Fruit fly (Drosophila melanogaster) whole organism, embryonic: ENCODE measurements around the gene Arp1.

ENCODE experiments used
- Abd-B ChIP-seq: fragments of 200-800 bp; sonication (Bioruptor generic); optimal IDR thresholded peaks from 2 replicates; lab custom pipeline; 2018; ENCODE audit warnings: missing biosample characterization, mild to moderate bottlenecking, missing genetic modification characterization, moderate library complexity
- Awh ChIP-seq: fragments of 200-800 bp; sonication (Bioruptor generic); IDR thresholded peaks from 2 replicates; pipeline ENCODE4, ENCODE4 v1.3.6; 2022; ENCODE audit warnings: missing biosample characterization, missing genetic modification characterization
- CG10366 ChIP-seq: fragments of 200-800 bp; sonication (Bioruptor generic); IDR thresholded peaks from 2 replicates; pipeline ENCODE4 v1.3.6; 2022; ENCODE audit warnings: missing biosample characterization, missing genetic modification characterization
- CG11504 ChIP-seq: fragments of 200-800 bp; sonication (Bioruptor generic); optimal IDR thresholded peaks from 3 replicates; lab custom pipeline; 2019; ENCODE audit warnings: missing biosample characterization, mild to moderate bottlenecking, missing genetic modification characterization, moderate library complexity
- CG11560 ChIP-seq: fragments of 200-800 bp; sonication (Bioruptor generic); IDR thresholded peaks from 3 replicates; pipeline ENCODE4 v1.3.6; 2022; ENCODE audit warnings: missing biosample characterization, missing genetic modification characterization
- CG11723 ChIP-seq: fragments of 200-800 bp; sonication (Bioruptor generic); optimal IDR thresholded peaks from 2 replicates; lab custom pipeline; 2017; ENCODE audit warnings: missing biosample characterization, mild to moderate bottlenecking, missing genetic modification characterization
- CG12236 ChIP-seq: fragments of 200-800 bp; sonication (Bioruptor generic); optimal IDR thresholded peaks from 2 replicates; lab custom pipeline; 2016; ENCODE audit warnings: missing biosample characterization, missing genetic modification characterization
- CG12299 ChIP-seq: fragments of 200-800 bp; sonication (Bioruptor generic); optimal IDR thresholded peaks from 2 replicates; lab custom pipeline; 2018; ENCODE audit warnings: missing biosample characterization, mild to moderate bottlenecking, missing genetic modification characterization
- CG13296 ChIP-seq: fragments of 200-800 bp; sonication (Bioruptor generic); optimal IDR thresholded peaks from 3 replicates; lab custom pipeline; 2018; ENCODE audit warnings: missing biosample characterization, mild to moderate bottlenecking, missing genetic modification characterization
- CG14014 ChIP-seq: fragments of 200-800 bp; sonication (Bioruptor generic); IDR thresholded peaks from 2 replicates; pipeline ENCODE4 v1.3.6; 2022; ENCODE audit warnings: missing biosample characterization, missing genetic modification characterization
- CG17361 ChIP-seq: fragments of 200-800 bp; sonication (Bioruptor generic); IDR thresholded peaks from 3 replicates; pipeline ENCODE4 v1.3.6; 2022; ENCODE audit warnings: missing biosample characterization, missing genetic modification characterization
- CG1832 ChIP-seq: fragments of 200-800 bp; sonication (Bioruptor generic); optimal IDR thresholded peaks from 2 replicates; lab custom pipeline; 2017; ENCODE audit warnings: missing biosample characterization, mild to moderate bottlenecking, missing genetic modification characterization, inconsistent platforms
- CG18476 ChIP-seq: fragments of 200-800 bp; sonication (Bioruptor generic); optimal IDR thresholded peaks from 2 replicates; lab custom pipeline; 2016; ENCODE audit warnings: missing biosample characterization, mild to moderate bottlenecking, missing genetic modification characterization
- CG2712 ChIP-seq: fragments of 200-800 bp; optimal IDR thresholded peaks from 3 replicates; lab custom pipeline; 2019; ENCODE audit warnings: missing biosample characterization, mild to moderate bottlenecking, missing genetic modification characterization, moderate library complexity
- CG2875 ChIP-seq: fragments of 200-800 bp; sonication (Bioruptor generic); optimal IDR thresholded peaks from 2 replicates; lab custom pipeline; 2017; ENCODE audit warnings: missing biosample characterization, mild to moderate bottlenecking, missing genetic modification characterization, missing genetic modification reagents
- CG2889 ChIP-seq: fragments of 200-800 bp; sonication (Bioruptor generic); IDR thresholded peaks from 3 replicates; pipeline ENCODE4 v1.3.6; 2022; ENCODE audit warnings: missing biosample characterization, missing genetic modification characterization
- CG30403 ChIP-seq: fragments of 200-800 bp; sonication (Bioruptor generic); optimal IDR thresholded peaks from 3 replicates; lab custom pipeline; 2016; ENCODE audit warnings: missing biosample characterization, missing genetic modification characterization
- CG31441 ChIP-seq: fragments of 200-800 bp; sonication (Bioruptor generic); IDR thresholded peaks from 2 replicates; pipeline ENCODE4 v1.3.6; 2022; ENCODE audit warnings: missing biosample characterization, missing genetic modification characterization
- CG4328 ChIP-seq: fragments of 200-800 bp; sonication (Bioruptor generic); optimal IDR thresholded peaks from 3 replicates; lab custom pipeline; 2017; ENCODE audit warnings: missing biosample characterization, missing genetic modification reagents, missing genetic modification characterization
- CG4424 ChIP-seq: fragments of 200-800 bp; sonication (Bioruptor generic); optimal IDR thresholded peaks from 3 replicates; lab custom pipeline; 2016; ENCODE audit warnings: missing biosample characterization, missing genetic modification characterization
- CG4730 ChIP-seq: fragments of 200-800 bp; sonication (Bioruptor generic); IDR thresholded peaks from 2 replicates; pipeline ENCODE4 v1.3.6; 2022; ENCODE audit warnings: missing biosample characterization, missing genetic modification characterization
- CG6689 ChIP-seq: fragments of 200-800 bp; sonication (Bioruptor generic); IDR thresholded peaks from 2 replicates; pipeline ENCODE4 v1.3.6; 2022; ENCODE audit warnings: missing biosample characterization, missing genetic modification characterization
- CG7372 ChIP-seq: fragments of 200-800 bp; sonication (Bioruptor generic); IDR thresholded peaks from 2 replicates; pipeline ENCODE4 v1.3.6; 2022; ENCODE audit warnings: missing biosample characterization, missing genetic modification characterization
- CG8290 ChIP-seq, 3 experiments: fragments of 200-800 bp; sonication (Bioruptor generic); optimal IDR thresholded peaks; 2 replicates each; lab custom pipeline; 2016 to 2019; ENCODE audit warnings: missing biosample characterization in 3 of 3, missing genetic modification characterization in 3 of 3, mild to moderate bottlenecking in 2 of 3, moderate library complexity in 1 of 3
- CG9932 ChIP-seq: fragments of 200-800 bp; sonication (Bioruptor generic); IDR thresholded peaks from 2 replicates; pipeline ENCODE4 v1.3.6; 2022; ENCODE audit warnings: missing biosample characterization, missing genetic modification characterization
- CoRest ChIP-seq: fragments of 200-800 bp; sonication (Bioruptor generic); optimal IDR thresholded peaks from 3 replicates; lab custom pipeline; 2018; ENCODE audit warnings: missing biosample characterization, mild to moderate bottlenecking, missing genetic modification characterization, moderate library complexity
- Dp ChIP-seq: fragments of 200-800 bp; sonication (Bioruptor generic); optimal IDR thresholded peaks from 2 replicates; lab custom pipeline; 2018; ENCODE audit warnings: missing biosample characterization, mild to moderate bottlenecking, missing genetic modification characterization, moderate library complexity
- E2f1 ChIP-seq: fragments of 200-800 bp; sonication (Bioruptor generic); IDR thresholded peaks from 2 replicates; pipeline ENCODE4 v1.3.6; 2022; ENCODE audit warnings: missing biosample characterization, missing genetic modification characterization
- Gug ChIP-seq: fragments of 200-800 bp; sonication (Bioruptor generic); IDR thresholded peaks from 4 replicates; pipeline ENCODE4 v1.3.6; 2022; ENCODE audit warnings: missing biosample characterization, missing genetic modification characterization
- Jarid2 ChIP-seq: fragments of 200-800 bp; sonication (Bioruptor generic); optimal IDR thresholded peaks from 3 replicates; lab custom pipeline; 2017; ENCODE audit warnings: mild to moderate bottlenecking, missing biosample characterization, missing genetic modification reagents, missing genetic modification characterization
- Max ChIP-seq: fragments of 200-800 bp; sonication (Bioruptor generic); optimal IDR thresholded peaks from 2 replicates; lab custom pipeline; 2016; ENCODE audit warnings: missing biosample characterization, mild to moderate bottlenecking, missing genetic modification characterization
- Med ChIP-seq: fragments of 200-800 bp; sonication (Bioruptor generic); peaks from one replicate; lab custom pipeline; 2016; ENCODE audit warnings: missing biosample characterization, missing genetic modification characterization, mild to moderate bottlenecking, inconsistent platforms, moderate library complexity
- Opbp ChIP-seq: fragments of 200-800 bp; sonication (Bioruptor generic); IDR thresholded peaks from 3 replicates; pipeline ENCODE4 v1.3.6; 2022; ENCODE audit warnings: missing biosample characterization, missing genetic modification characterization; ENCODE audit not compliant: partially characterized antibody
- Pdp1 ChIP-seq, 2 experiments: fragments of 200-800 bp; sonication (Bioruptor generic); optimal IDR thresholded peaks; 3 replicates each; lab custom pipeline; 2016; ENCODE audit warnings: missing biosample characterization in 2 of 2, missing genetic modification characterization in 2 of 2, mild to moderate bottlenecking in 1 of 2, moderate library complexity in 1 of 2
- Taf1 ChIP-seq: fragments of 200-800 bp; sonication (Bioruptor generic); IDR thresholded peaks from 2 replicates; pipeline ENCODE4 v1.3.6; 2022; ENCODE audit warnings: missing biosample characterization, missing genetic modification characterization
- ase ChIP-seq: fragments of 200-800 bp; sonication (Bioruptor generic); IDR thresholded peaks from 3 replicates; pipeline ENCODE4 v1.3.6; 2022; ENCODE audit warnings: missing biosample characterization, missing genetic modification characterization
- caup ChIP-seq: fragments of 200-800 bp; sonication (Bioruptor generic); optimal IDR thresholded peaks from 3 replicates; lab custom pipeline; 2017; ENCODE audit warnings: missing biosample characterization, mild to moderate bottlenecking, missing genetic modification characterization, moderate library complexity; ENCODE audit not compliant: severe bottlenecking
- exex ChIP-seq: fragments of 200-800 bp; sonication (Bioruptor generic); optimal IDR thresholded peaks from 4 replicates; lab custom pipeline; 2018; ENCODE audit warnings: missing biosample characterization, mild to moderate bottlenecking, missing genetic modification characterization, moderate library complexity
- fu2 ChIP-seq: fragments of 200-800 bp; sonication (Bioruptor generic); optimal IDR thresholded peaks from 2 replicates; lab custom pipeline; 2016; ENCODE audit warnings: missing biosample characterization, missing genetic modification characterization
- gem ChIP-seq: fragments of 200-800 bp; sonication (Bioruptor generic); optimal IDR thresholded peaks from 2 replicates; lab custom pipeline; 2019; ENCODE audit warnings: missing biosample characterization, mild to moderate bottlenecking, missing genetic modification characterization, moderate library complexity
- gro ChIP-seq: fragments of 200-800 bp; sonication (Bioruptor generic); optimal IDR thresholded peaks from 2 replicates; lab custom pipeline; 2016; ENCODE audit warnings: missing biosample characterization, missing genetic modification characterization
- nerfin-2 ChIP-seq: fragments of 200-800 bp; sonication (Bioruptor generic); IDR thresholded peaks from 2 replicates; pipeline ENCODE4 v1.3.6; 2022; ENCODE audit warnings: missing biosample characterization, missing genetic modification characterization; ENCODE audit not compliant: partially characterized antibody
- odd ChIP-seq: fragments of 200-800 bp; sonication (Bioruptor generic); optimal IDR thresholded peaks from 2 replicates; lab custom pipeline; 2017; ENCODE audit warnings: missing biosample characterization, mild to moderate bottlenecking, missing genetic modification characterization
- otp ChIP-seq: fragments of 200-800 bp; sonication (Bioruptor generic); IDR thresholded peaks from 3 replicates; pipeline ENCODE4, ENCODE4 v1.3.6; 2022; ENCODE audit warnings: missing biosample characterization, missing genetic modification characterization
- stc ChIP-seq: fragments of 200-800 bp; sonication (Bioruptor generic); IDR thresholded peaks from 2 replicates; pipeline ENCODE4 v1.3.6; 2022; ENCODE audit warnings: missing biosample characterization, missing genetic modification characterization
- tgo ChIP-seq: fragments of 200-800 bp; sonication (Bioruptor generic); IDR thresholded peaks from 3 replicates; pipeline ENCODE4 v1.3.6; 2022; ENCODE audit warnings: missing biosample characterization, missing genetic modification characterization
- tll ChIP-seq, 2 experiments: fragments of 200-800 bp in 1 of 2; fragments of >200 bp in 1 of 2; sonication (Bioruptor generic) in 1 of 2; optimal IDR thresholded peaks; 2 replicates each; lab custom pipeline; 2017 to 2019; ENCODE audit warnings: missing biosample characterization in 2 of 2, missing genetic modification characterization in 2 of 2, mild to moderate bottlenecking in 1 of 2, moderate library complexity in 1 of 2
- tx ChIP-seq: fragments of 200-800 bp; sonication (Bioruptor generic); optimal IDR thresholded peaks from 2 replicates; lab custom pipeline; 2016; ENCODE audit warnings: missing biosample characterization, missing genetic modification characterization
- zfh1 ChIP-seq: fragments of 200-800 bp; sonication (Bioruptor generic); IDR thresholded peaks from 3 replicates; pipeline ENCODE4 v1.3.6; 2022; ENCODE audit warnings: missing biosample characterization, missing genetic modification characterization

The Arp1 gene

DNA sequence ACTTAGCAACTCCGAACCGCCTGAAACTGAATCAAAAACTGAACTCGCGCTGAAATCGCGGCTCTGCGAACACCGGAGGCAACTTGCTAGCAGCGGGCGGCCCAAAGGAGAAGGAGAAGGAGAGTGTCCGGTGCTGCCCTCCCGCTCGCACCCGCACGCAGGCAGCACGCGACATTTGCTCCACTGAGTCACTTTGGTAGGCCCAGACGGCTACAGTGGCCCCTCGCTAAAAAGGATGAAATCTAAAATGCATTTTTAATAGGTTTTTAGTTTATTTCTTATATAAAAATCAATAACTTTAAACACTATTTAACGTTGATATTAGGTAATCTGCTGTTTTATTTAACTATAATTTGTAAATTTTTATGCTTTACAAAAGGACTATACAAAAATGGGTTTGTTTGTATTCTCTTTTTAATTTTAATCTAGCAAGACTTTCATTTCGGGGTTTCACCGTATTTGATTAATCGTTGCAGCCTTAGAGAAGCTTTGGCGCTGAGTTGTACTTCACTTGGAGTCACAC, 30.9 kb downstream of the Arp1 start, which contains the start of gene Men (continued):
- TF ChIP-seq CG2712 (tag; lab: Kevin White, UChicago) (peak; percentile 73), CG31441 (GFP tag; lab: Robert Waterston, UW) (peak; percentile 81), Abd-B (peak; percentile 17), Taf1 (GFP tag; lab: Robert Waterston, UW) (no peak), Pdp1 (GFP tag; optimal IDR thresholded peaks at IDR 0.05; lab: Kevin White, UChicago) (peak; percentile 4 to 18), CG11504 (tag; lab: Kevin White, UChicago) (peak; percentile 85), CG4424 (GFP tag; lab: Kevin White, UChicago) (peak; percentile 50), otp (GFP tag; lab: Robert Waterston, UW) (0 out of 3 replicates have a peak, but pooled peaks have one; percentile 9), stc (peak; percentile 64), Dp (GFP tag; lab: Kevin White, UChicago) (no peak), CoRest (tag; lab: Kevin White, UChicago) (peak; percentile 78), Med (peak; percentile 71), caup (GFP tag; lab: Kevin White, UChicago) (peak; percentile 40), CG2889 (GFP tag; lab: Robert Waterston, UW) (no peak), fu2 (no peak), CG1832 (GFP tag; lab: Kevin White, UChicago) (peak; percentile 56), odd (GFP tag; lab: Kevin White, UChicago) (peak; percentile 46), CG30403 (peak; percentile 61), gro (GFP tag; lab: Kevin White, UChicago) (no peak), E2f1 (GFP tag; lab: Robert Waterston, UW) (peak; percentile 63), CG7372 (GFP tag; lab: Robert Waterston, UW) (peak; percentile 59), Jarid2 (GFP tag; lab: Kevin White, UChicago) (peak; percentile 46), Max (GFP tag; lab: Kevin White, UChicago) (peak; percentile 21), tgo (peak; percentile 63; the same call in 2 of the 3 replicates), CG14014 (GFP tag; lab: Robert Waterston, UW) (peak; percentile 59; the same call in 1 of the 2 replicates), CG11560 (no peak), exex (tag; lab: Kevin White, UChicago) (peak; percentile 28), CG6689 (GFP tag; lab: Robert Waterston, UW) (peak; percentile 54), tx (GFP tag; lab: Kevin White, UChicago) (no peak), CG12236 (no peak), CG10366 (GFP tag; lab: Robert Waterston, UW) (peak; percentile 54), tll (GFP tag; optimal IDR thresholded peaks at IDR 0.05; lab: Kevin White, UChicago) (no peak), CG8290 (GFP tag; optimal IDR thresholded peaks at IDR 0.05; lab: Kevin White, UChicago) (no peak), CG8290 (tag; optimal IDR thresholded peaks at IDR 0.05; lab: Kevin White, UChicago) (no peak), CG12299 (tag; lab: Kevin White, UChicago) (peak; percentile 15), CG18476 (peak; percentile 48), Gug (GFP tag; lab: Robert Waterston, UW) (peak; percentile 36; the same call in 1 of the 4 replicates), CG11723 (GFP tag; lab: Kevin White, UChicago) (no peak), CG4730 (GFP tag; lab: Robert Waterston, UW) (0 out of 2 replicates have a peak, but pooled peaks have one; percentile 37), CG4328 (GFP tag; lab: Kevin White, UChicago) (no peak), CG9932 (GFP tag; lab: Robert Waterston, UW) (0 out of 2 replicates have a peak, but pooled peaks have one; percentile 9), Opbp (GFP tag; lab: Robert Waterston, UW) (no peak), CG17361 (GFP tag; lab: Robert Waterston, UW) (peak; percentile 81), gem (tag; lab: Kevin White, UChicago) (peak; percentile 83), CG2875 (GFP tag; lab: Kevin White, UChicago) (no peak), nerfin-2 (GFP tag; lab: Robert Waterston, UW) (no peak), Awh (GFP tag; lab: Robert Waterston, UW) (0 out of 2 replicates have a peak, but pooled peaks have one; percentile 43), CG13296 (peak; percentile 74), zfh1 (GFP tag; lab: Robert Waterston, UW) (0 out of 3 replicates have a peak, but pooled peaks have one; percentile 42), ase (GFP tag; lab: Robert Waterston, UW) (0 out of 3 replicates have a peak, but pooled peaks have one; percentile 24)
